Fruit fly (Drosophila melanogaster): ENCODE results near the gene CG46304.

- TF ChIP-seq CG8301 (tag; optimal IDR thresholded peaks at IDR 0.05) (no peak), CG13204 (GFP tag; optimal IDR thresholded peaks at IDR 0.05) (peak; percentile 55), CG4496 (GFP tag; IDR thresholded peaks at IDR 0.05) (no peak), CG8159 (tag; optimal IDR thresholded peaks at IDR 0.05) (no peak), CG17806 (tag; optimal IDR thresholded peaks at IDR 0.05) (no peak), D1 (tag; optimal IDR thresholded peaks at IDR 0.05) (no peak), CG32121 (GFP tag; IDR thresholded peaks at IDR 0.05) (no peak)
Measured at dm6 chr2L:18944175-18945012, 1.7 kb upstream of the CG46304 start.
